Worm (Caenorhabditis elegans) whole organism, late embryonic: Measurements from ENCODE around the gene col-34.

Experiments used
- C08G9.2 ChIP-seq: sonication (generic microtip); optimal IDR thresholded peaks from 2 replicates; lab custom pipeline; 2016; ENCODE audit warnings: mild to moderate bottlenecking, missing genetic modification characterization, moderate library complexity, missing compliant biosample characterization
- C38D4.7 ChIP-seq: fragments of 200-800 bp; sonication (Bioruptor generic); optimal IDR thresholded peaks from 2 replicates; lab custom pipeline; 2018; ENCODE audit warnings: mild to moderate bottlenecking, missing genetic modification characterization, moderate library complexity, missing compliant biosample characterization
- K09A11.1 ChIP-seq: sonication (generic microtip); optimal IDR thresholded peaks from 2 replicates; lab custom pipeline; 2017; ENCODE audit warnings: antibody characterized with exemption, mild to moderate bottlenecking, missing genetic modification characterization, missing compliant biosample characterization; ENCODE audit not compliant: insufficient read depth
- T23F11.4 ChIP-seq: fragments of 200-800 bp; sonication (Bioruptor generic); optimal IDR thresholded peaks from 2 replicates; lab custom pipeline; 2018; ENCODE audit warnings: mild to moderate bottlenecking, missing genetic modification characterization, missing compliant biosample characterization
- Y22D7AL.16 ChIP-seq: sonication (generic microtip); optimal IDR thresholded peaks from 2 replicates; lab custom pipeline; 2016; ENCODE audit warnings: missing genetic modification characterization, missing compliant biosample characterization
- ama-1 ChIP-seq: fragments of 150-350 bp; optimal IDR thresholded peaks from 2 replicates; lab custom pipeline; 2014
- ceh-18 ChIP-seq: sonication (generic microtip); optimal IDR thresholded peaks from 2 replicates; lab custom pipeline; 2016; ENCODE audit warnings: missing genetic modification characterization, missing compliant biosample characterization
- ceh-19 ChIP-seq: fragments of 200-800 bp; sonication (Bioruptor generic); optimal IDR thresholded peaks from 2 replicates; lab custom pipeline; 2018; ENCODE audit warnings: mild to moderate bottlenecking, missing genetic modification characterization, missing compliant biosample characterization
- ceh-2 ChIP-seq: sonication (generic microtip); optimal IDR thresholded peaks from 2 replicates; lab custom pipeline; 2016; ENCODE audit warnings: missing genotype, missing genetic modification characterization, missing compliant biosample characterization
- ceh-22 ChIP-seq: sonication (generic microtip); optimal IDR thresholded peaks from 2 replicates; lab custom pipeline; 2017; ENCODE audit warnings: missing biosample characterization, missing genetic modification characterization
- ceh-24 ChIP-seq: sonication (generic microtip); optimal IDR thresholded peaks from 2 replicates; lab custom pipeline; 2016; ENCODE audit warnings: mild to moderate bottlenecking, missing genetic modification characterization, missing compliant biosample characterization
- ceh-31 ChIP-seq: sonication (generic microtip); optimal IDR thresholded peaks from 2 replicates; lab custom pipeline; 2016; ENCODE audit warnings: missing genetic modification characterization, missing compliant biosample characterization
- ceh-34 ChIP-seq: sonication (generic microtip); optimal IDR thresholded peaks from 2 replicates; lab custom pipeline; 2016; ENCODE audit warnings: mild to moderate bottlenecking, missing genetic modification characterization, missing compliant biosample characterization
- ceh-6 ChIP-seq: fragments of 200-800 bp; sonication (Bioruptor generic); optimal IDR thresholded peaks from 2 replicates; lab custom pipeline; 2018; ENCODE audit warnings: mild to moderate bottlenecking, missing genetic modification characterization, missing compliant biosample characterization
- ceh-9 ChIP-seq: sonication (generic microtip); optimal IDR thresholded peaks from 2 replicates; lab custom pipeline; 2016; ENCODE audit warnings: mild to moderate bottlenecking, missing genetic modification characterization, inconsistent platforms, missing compliant biosample characterization
- che-1 ChIP-seq: sonication (generic microtip); optimal IDR thresholded peaks from 2 replicates; lab custom pipeline; 2016; ENCODE audit warnings: mild to moderate bottlenecking, missing genetic modification characterization, missing compliant biosample characterization
- dmd-4 ChIP-seq: sonication (generic microtip); optimal IDR thresholded peaks from 2 replicates; lab custom pipeline; 2016; ENCODE audit warnings: borderline replicate concordance, missing genetic modification characterization, missing compliant biosample characterization
- dve-1 ChIP-seq: sonication (generic microtip); optimal IDR thresholded peaks from 2 replicates; lab custom pipeline; 2017; ENCODE audit warnings: antibody characterized with exemption, mild to moderate bottlenecking, missing genetic modification characterization, missing compliant biosample characterization
- elt-4 ChIP-seq: sonication (generic microtip); optimal IDR thresholded peaks from 2 replicates; lab custom pipeline; 2016; ENCODE audit warnings: missing genetic modification characterization, missing compliant biosample characterization
- ets-4 ChIP-seq: sonication (generic microtip); optimal IDR thresholded peaks from 2 replicates; lab custom pipeline; 2016; ENCODE audit warnings: missing genetic modification characterization, missing compliant biosample characterization
- fkh-10 ChIP-seq: fragments of 150-350 bp; optimal IDR thresholded peaks from 2 replicates; lab custom pipeline; 2014; ENCODE audit warnings: missing biosample characterization, missing genetic modification reagents, missing genetic modification characterization
- gmeb-2 ChIP-seq: sonication (generic microtip); optimal IDR thresholded peaks from 2 replicates; lab custom pipeline; 2016; ENCODE audit warnings: missing genetic modification characterization, inconsistent platforms, missing compliant biosample characterization
- hlh-30 ChIP-seq: sonication (generic microtip); optimal IDR thresholded peaks from 2 replicates; lab custom pipeline; 2017; ENCODE audit warnings: antibody characterized with exemption, missing genetic modification characterization, missing compliant biosample characterization; ENCODE audit not compliant: insufficient read depth
- hlh-8 ChIP-seq: sonication (generic microtip); optimal IDR thresholded peaks from 2 replicates; lab custom pipeline; 2016; ENCODE audit warnings: missing genotype, missing genetic modification characterization, missing compliant biosample characterization
- lim-6 ChIP-seq: sonication (generic microtip); optimal IDR thresholded peaks from 2 replicates; lab custom pipeline; 2016; ENCODE audit warnings: missing genetic modification characterization, missing compliant biosample characterization
- nfya-1 ChIP-seq: sonication (generic microtip); optimal IDR thresholded peaks from 2 replicates; lab custom pipeline; 2017; ENCODE audit warnings: missing genetic modification characterization, mild to moderate bottlenecking, missing compliant biosample characterization, antibody characterized with exemption, moderate library complexity
- nhr-11 ChIP-seq: fragments of 150-350 bp; optimal IDR thresholded peaks from 2 replicates; lab custom pipeline; 2014; ENCODE audit warnings: missing biosample characterization, missing genetic modification characterization
- nhr-232 ChIP-seq: sonication (generic microtip); optimal IDR thresholded peaks from 2 replicates; lab custom pipeline; 2016; ENCODE audit warnings: missing genetic modification characterization, missing compliant biosample characterization
- odd-2 ChIP-seq: sonication (generic microtip); optimal IDR thresholded peaks from 2 replicates; lab custom pipeline; 2017; ENCODE audit warnings: antibody characterized with exemption, mild to moderate bottlenecking, missing genetic modification characterization, missing compliant biosample characterization
- pag-3 ChIP-seq: sonication (generic microtip); optimal IDR thresholded peaks from 2 replicates; lab custom pipeline; 2016; ENCODE audit warnings: missing compliant biosample characterization, missing genetic modification characterization, borderline replicate concordance
- pat-9 ChIP-seq: fragments of 200-800 bp; sonication (Bioruptor generic); optimal IDR thresholded peaks from 2 replicates; lab custom pipeline; 2018; ENCODE audit warnings: mild to moderate bottlenecking, missing genetic modification characterization, moderate library complexity, missing compliant biosample characterization
- pha-4 ChIP-seq: fragments of 150-350 bp; optimal IDR thresholded peaks from 2 replicates; lab custom pipeline; 2018; ENCODE audit warnings: missing biosample characterization, missing genetic modification reagents, missing genetic modification characterization
- pros-1 ChIP-seq: fragments of 150-350 bp; optimal IDR thresholded peaks from 2 replicates; lab custom pipeline; 2014; ENCODE audit warnings: missing biosample characterization, missing genetic modification reagents, missing genetic modification characterization
- sdc-2 ChIP-seq: sonication (generic microtip); optimal IDR thresholded peaks from 2 replicates; lab custom pipeline; 2016; ENCODE audit warnings: missing genotype, missing genetic modification characterization, missing compliant biosample characterization
- syd-9 ChIP-seq: sonication (generic microtip); optimal IDR thresholded peaks from 2 replicates; lab custom pipeline; 2016; ENCODE audit warnings: mild to moderate bottlenecking, missing genetic modification characterization, moderate library complexity, missing compliant biosample characterization
- tbx-2 ChIP-seq: sonication (generic microtip); optimal IDR thresholded peaks from 2 replicates; lab custom pipeline; 2016; ENCODE audit warnings: missing genetic modification characterization, missing compliant biosample characterization
- ttx-3 ChIP-seq: sonication (generic microtip); optimal IDR thresholded peaks from 2 replicates; lab custom pipeline; 2016; ENCODE audit warnings: missing genetic modification reagents, missing genetic modification characterization, missing compliant biosample characterization
- unc-3 ChIP-seq, 2 experiments: fragments of 200-800 bp in 1 of 2; sonication (Bioruptor generic) in 1 of 2; sonication (generic microtip) in 1 of 2; conservative IDR thresholded peaks in 1 of 2; optimal IDR thresholded peaks in 1 of 2; 2 replicates each; pipeline versions ENCODE4 v1.3.6 to Lab custom; 2016 to 2022; ENCODE audit warnings: missing compliant biosample characterization in 2 of 2, missing genetic modification characterization in 2 of 2, missing genetic modification reagents in 1 of 2
- unc-42 ChIP-seq: sonication (generic microtip); optimal IDR thresholded peaks from 2 replicates; lab custom pipeline; 2016; ENCODE audit warnings: missing genotype, missing genetic modification characterization, missing compliant biosample characterization
- unc-55 ChIP-seq: sonication (generic microtip); optimal IDR thresholded peaks from 2 replicates; lab custom pipeline; 2017; ENCODE audit warnings: missing biosample characterization, missing genetic modification reagents, missing genetic modification characterization
- unc-86 ChIP-seq: sonication (generic microtip); optimal IDR thresholded peaks from 2 replicates; lab custom pipeline; 2016; ENCODE audit warnings: missing genetic modification characterization, missing compliant biosample characterization
- zip-5 ChIP-seq: sonication (generic microtip); optimal IDR thresholded peaks from 2 replicates; lab custom pipeline; 2016; ENCODE audit warnings: missing genetic modification characterization, missing compliant biosample characterization
- ztf-16 ChIP-seq: sonication (generic microtip); optimal IDR thresholded peaks from 2 replicates; lab custom pipeline; 2017; ENCODE audit warnings: missing genetic modification characterization, missing compliant biosample characterization

col-34 gene

DNA sequence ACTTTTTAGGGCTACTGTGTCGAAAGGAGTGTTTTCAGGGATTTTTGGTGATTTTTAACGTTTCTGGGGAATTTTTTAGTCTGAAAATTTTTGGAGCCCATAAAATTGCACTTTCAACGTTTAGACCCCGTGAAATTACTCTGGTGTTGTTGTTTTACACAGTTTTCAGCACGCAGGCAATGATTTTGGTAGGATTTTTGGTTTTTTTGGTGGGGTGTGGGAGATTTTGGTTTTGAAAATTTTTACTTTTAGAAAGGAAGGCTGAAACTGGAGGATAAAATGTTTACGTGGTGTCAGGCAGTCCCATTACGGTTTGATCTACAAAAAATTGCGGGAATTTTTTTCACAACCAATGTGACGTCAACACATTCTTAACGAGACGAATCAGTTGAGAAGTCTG, 26.1 kb downstream of the col-34 start:
- TF ChIP-seq sdc-2 (tag; lab: Kevin White, UChicago) (no peak), pag-3 (no peak), syd-9 (no peak), C08G9.2 (tag; lab: Kevin White, UChicago) (no peak), K09A11.1 (tag; lab: Kevin White, UChicago) (no peak), fkh-10 (no peak), pha-4 (tag; lab: Kevin White, UChicago) (no peak), ceh-9 (tag; lab: Kevin White, UChicago) (no peak), ceh-19 (no peak), ceh-31 (no peak), nhr-232 (no peak), dve-1 (tag; lab: Kevin White, UChicago) (no peak), gmeb-2 (tag; lab: Kevin White, UChicago) (no peak), ztf-16 (tag; lab: Kevin White, UChicago) (no peak), che-1 (no peak), dmd-4 (tag; lab: Kevin White, UChicago) (no peak)

DNA sequence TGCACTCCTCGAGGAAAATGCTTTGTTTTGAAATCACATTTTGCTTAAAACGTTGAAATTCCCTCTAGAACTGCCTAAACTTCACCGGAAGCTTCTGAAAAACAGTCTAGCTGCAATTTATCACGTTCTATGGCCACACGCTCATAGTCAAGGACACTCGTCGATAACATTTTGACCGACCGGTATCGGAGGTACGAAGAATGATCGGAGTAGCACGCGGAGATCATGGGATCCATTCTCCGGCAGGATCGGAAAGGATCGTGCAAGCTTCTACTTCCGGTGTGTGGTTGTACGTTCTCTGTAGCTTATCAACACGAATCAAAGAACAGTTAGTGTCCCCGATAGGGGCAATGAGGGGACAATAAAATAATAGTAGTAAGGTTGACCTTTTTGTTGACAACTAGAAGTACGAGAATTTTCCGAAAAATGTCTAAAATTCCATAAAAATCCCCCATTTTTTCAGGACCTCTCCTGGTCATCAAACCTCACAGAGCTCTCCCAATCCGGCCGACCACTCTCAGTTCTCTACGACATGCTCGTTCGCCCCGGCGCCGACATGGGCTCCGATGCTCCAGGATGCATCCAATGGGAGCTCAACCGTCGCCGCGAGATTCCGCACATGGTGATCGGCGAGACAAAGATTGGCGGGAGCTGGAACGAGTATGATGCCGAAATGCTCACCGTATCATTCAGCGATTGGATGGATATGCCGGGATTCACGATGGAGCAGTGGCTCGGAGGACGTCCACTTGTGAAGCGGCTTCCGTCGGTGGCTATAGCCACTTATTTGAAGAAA, 28.1 kb downstream of the col-34 start:
- TF ChIP-seq ceh-34 (no peak), unc-3 (GFP tag; conservative IDR thresholded peaks at IDR 0.05; lab: Robert Waterston, UW) (no peak), unc-3 (tag; optimal IDR thresholded peaks at IDR 0.05; lab: Kevin White, UChicago) (no peak), ceh-24 (no peak), hlh-8 (tag; lab: Kevin White, UChicago) (no peak), unc-55 (GFP tag; lab: Kevin White, UChicago) (no peak), C38D4.7 (GFP tag; lab: Kevin White, UChicago) (no peak), hlh-30 (tag; lab: Kevin White, UChicago) (no peak), pag-3 (no peak), syd-9 (no peak), ama-1 (lab: Kevin White, UChicago) (no peak), ceh-22 (tag; lab: Kevin White, UChicago) (no peak), elt-4 (tag; lab: Kevin White, UChicago) (no peak), unc-86 (no peak), ttx-3 (tag; lab: Kevin White, UChicago) (no peak), zip-5 (tag; lab: Kevin White, UChicago) (no peak), pros-1 (tag; lab: Kevin White, UChicago) (no peak), pat-9 (no peak)

ce11 chrIV:4215349-4215748, 29.1 kb downstream of the col-34 start:
- peak; percentile 59 for TF ChIP-seq nfya-1
- no peak for TF ChIP-seq hlh-30 (tag; lab: Kevin White, UChicago)
- TF ChIP-seq dve-1 (tag; lab: Kevin White, UChicago) = peak; percentile 63
- TF ChIP-seq lim-6 (tag; lab: Kevin White, UChicago) = no peak
- no peak for TF ChIP-seq unc-86
- peak; percentile 35 for TF ChIP-seq tbx-2
- peak; percentile 22 for TF ChIP-seq ceh-18 (tag; lab: Kevin White, UChicago)
- no peak for TF ChIP-seq ceh-2 (tag; lab: Kevin White, UChicago)
- peak; percentile 35 for TF ChIP-seq unc-42 (tag; lab: Kevin White, UChicago)
- TF ChIP-seq unc-3 (GFP tag; conservative IDR thresholded peaks at IDR 0.05; lab: Robert Waterston, UW) = no peak
- TF ChIP-seq unc-3 (tag; optimal IDR thresholded peaks at IDR 0.05; lab: Kevin White, UChicago) = no peak
- TF ChIP-seq C38D4.7 (GFP tag; lab: Kevin White, UChicago) = no peak
- no peak for TF ChIP-seq pros-1 (tag; lab: Kevin White, UChicago)
- TF ChIP-seq ztf-16 (tag; lab: Kevin White, UChicago) = no peak
- TF ChIP-seq ceh-6 (GFP tag; lab: Kevin White, UChicago) = no peak
- no peak for TF ChIP-seq odd-2 (tag; lab: Kevin White, UChicago)
- TF ChIP-seq ama-1 (lab: Kevin White, UChicago) = no peak
- no peak for TF ChIP-seq pag-3
- TF ChIP-seq ceh-22 (tag; lab: Kevin White, UChicago) = no peak
- TF ChIP-seq ets-4 (tag; lab: Kevin White, UChicago) = no peak
- no peak for TF ChIP-seq ceh-24
- TF ChIP-seq T23F11.4 (GFP tag; lab: Kevin White, UChicago) = no peak
- no peak for TF ChIP-seq nhr-11 (tag; lab: Kevin White, UChicago)
- no peak for TF ChIP-seq Y22D7AL.16 (tag; lab: Kevin White, UChicago)
